Worm (Caenorhabditis elegans): ENCODE results near the gene pqn-65.

pqn-65 gene

DNA sequence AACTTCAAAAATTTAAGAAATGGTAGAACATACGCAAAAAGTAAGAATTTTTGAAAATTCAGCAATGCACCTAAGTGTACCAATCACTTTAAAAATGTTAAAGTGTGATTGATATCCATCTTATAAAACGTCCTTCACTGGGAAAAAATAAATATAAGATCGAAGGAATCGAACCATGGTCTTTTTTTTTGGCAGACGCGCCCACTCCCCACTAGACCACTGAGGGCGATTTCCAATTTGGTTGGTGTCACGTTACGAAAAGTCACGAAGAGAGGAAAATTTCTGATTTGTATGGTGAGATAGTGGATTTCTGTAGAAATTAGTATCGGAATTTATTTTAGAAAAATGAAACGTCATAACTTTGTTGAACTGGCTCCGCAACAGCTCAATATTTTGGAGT lies 12.1 kb downstream of the pqn-65 start (continued):
- TF ChIP-seq snpc-4 (GFP tag; optimal IDR thresholded peaks at IDR 0.05) (no peak), snpc-4 (tag; optimal IDR thresholded peaks at IDR 0.05) (peak in 1 of 4 experiments; percentile 48), T26A5.8 (tag; optimal IDR thresholded peaks at IDR 0.05) (no peak), hlh-12 (tag; optimal IDR thresholded peaks at IDR 0.05) (no peak), Y79H2A.3 (GFP tag; conservative IDR thresholded peaks at IDR 0.05) (no peak), die-1 (tag; optimal IDR thresholded peaks at IDR 0.05) (peak; percentile 54), F33H1.4 (GFP tag; IDR thresholded peaks at IDR 0.05) (no peak), mel-28 (tag; optimal IDR thresholded peaks at IDR 0.05; ENCODE audit: borderline replicate concordance) (no peak), ztf-26 (tag; optimal IDR thresholded peaks at IDR 0.05) (no peak), tbp1 (GFP tag; optimal IDR thresholded peaks at IDR 0.05) (peak; percentile 83), F37B4.10 (GFP tag; IDR thresholded peaks at IDR 0.05) (no peak), lin-26 (GFP tag; IDR thresholded peaks at IDR 0.05) (peak; percentile 72; the same call in 1 of the 2 replicates), hmg-1.2 (GFP tag; IDR thresholded peaks at IDR 0.05) (peak; percentile 22; the same call in 1 of the 2 replicates), him-1 (tag; optimal IDR thresholded peaks at IDR 0.05) (peak; percentile 58), B0261.1 (tag; optimal IDR thresholded peaks at IDR 0.05) (peak; percentile 65), nfyb-1 (GFP tag; IDR thresholded peaks at IDR 0.05) (no peak), Y53F4B.3 (GFP tag; IDR thresholded peaks at IDR 0.05) (no peak), nhr-90 (tag; optimal IDR thresholded peaks at IDR 0.05) (no peak), mcd-1 (GFP tag; IDR thresholded peaks at IDR 0.05) (no peak), T07F8.4 (tag; optimal IDR thresholded peaks at IDR 0.05) (no peak)

DNA sequence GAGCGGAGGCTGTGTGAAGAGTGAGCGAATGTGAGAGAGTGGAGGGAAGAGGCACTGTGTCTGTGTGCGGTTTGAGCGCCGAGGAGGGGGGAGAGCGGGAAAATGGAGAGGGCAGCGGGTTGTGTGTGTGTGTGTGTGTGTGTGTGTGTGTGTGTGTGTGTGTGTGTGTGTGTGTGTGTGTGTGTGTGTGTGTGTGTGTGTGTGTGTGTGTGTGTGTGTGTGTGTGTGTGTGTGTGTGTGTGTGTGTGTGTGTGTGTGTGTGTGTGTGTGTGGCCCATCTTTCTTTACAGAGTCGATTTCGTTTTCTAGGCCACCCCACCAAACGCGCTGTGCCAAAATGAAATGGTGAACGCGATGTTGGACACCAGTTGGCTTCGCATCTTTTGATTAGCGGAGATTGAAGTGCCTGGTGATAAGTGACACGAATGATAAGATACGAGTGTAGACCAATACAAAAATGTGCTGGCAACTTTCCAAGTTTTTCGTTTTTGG lies 13.0 kb downstream of the pqn-65 start:
- TF ChIP-seq C17E4.6 (GFP tag; IDR thresholded peaks at IDR 0.05) (peak; percentile 49), C06A6.2 (GFP tag; conservative IDR thresholded peaks at IDR 0.05) (peak; percentile 90), Y53G8AR.9 (GFP tag; conservative IDR thresholded peaks at IDR 0.05) (peak; percentile 88), madf-10 (tag; optimal IDR thresholded peaks at IDR 0.05) (peak; percentile 34), F33H1.4 (GFP tag; IDR thresholded peaks at IDR 0.05) (peak; percentile 31), zfh-2 (GFP tag; conservative IDR thresholded peaks at IDR 0.05) (peak; percentile 99), lsl-1 (GFP tag; optimal IDR thresholded peaks at IDR 0.05) (peak; percentile 22), lin-40 (tag; optimal IDR thresholded peaks at IDR 0.05) (peak; percentile 69), let-607 (tag; optimal IDR thresholded peaks at IDR 0.05) (peak in 1 of 2 experiments; percentile 92), B0035.1 (tag; optimal IDR thresholded peaks at IDR 0.05) (peak; percentile 22), madf-6 (GFP tag; IDR thresholded peaks at IDR 0.05) (0 out of 2 replicates have a peak, but pooled peaks have one; percentile 46), ccch-3 (GFP tag; optimal IDR thresholded peaks at IDR 0.05) (peak; percentile 17), rcor-1 (GFP tag; IDR thresholded peaks at IDR 0.05) (peak; percentile 85), ets-4 (GFP tag; optimal IDR thresholded peaks at IDR 0.05) (peak; percentile 96), egl-44 (GFP tag; IDR thresholded peaks at IDR 0.05) (peak; percentile 78), let-526 (GFP tag; IDR thresholded peaks at IDR 0.05) (0 out of 2 replicates have a peak, but pooled peaks have one; percentile 30), chd-7 (tag; optimal IDR thresholded peaks at IDR 0.05) (peak; percentile 98), egrh-3 (GFP tag; IDR thresholded peaks at IDR 0.05) (peak; percentile 98), lir-1 (GFP tag; conservative IDR thresholded peaks at IDR 0.05) (peak; percentile 99), cebp-1 (GFP tag; IDR thresholded peaks at IDR 0.05) (peak; percentile 75), cebp-1 (tag; optimal IDR thresholded peaks at IDR 0.05) (peak; percentile 95), F22D6.2 (tag; optimal IDR thresholded peaks at IDR 0.05) (peak; percentile 64), attf-5 (GFP tag; optimal IDR thresholded peaks at IDR 0.05) (peak; percentile 93), K11D2.4 (GFP tag; IDR thresholded peaks at IDR 0.05) (peak; percentile 92), F57A8.1 (GFP tag; optimal IDR thresholded peaks at IDR 0.05) (peak; percentile 64), B0261.1 (tag; optimal IDR thresholded peaks at IDR 0.05) (peak; percentile 38), hmg-1.2 (GFP tag; IDR thresholded peaks at IDR 0.05) (peak; percentile 88), akir-1 (GFP tag; optimal IDR thresholded peaks at IDR 0.05) (peak; percentile 92), F57C9.4 (tag; optimal IDR thresholded peaks at IDR 0.05) (peak; percentile 68), hmg-20 (GFP tag; IDR thresholded peaks at IDR 0.05) (peak; percentile 31; the same call in 1 of the 2 replicates), mcd-1 (GFP tag; IDR thresholded peaks at IDR 0.05) (peak; percentile 85), B0336.3 (GFP tag; IDR thresholded peaks at IDR 0.05) (peak; percentile 98)
